Worm (Caenorhabditis elegans) whole organism, young adult: ENCODE results near the gene smg-8.

ENCODE experiments used
- B0336.3 ChIP-seq: fragments of 200-800 bp; sonication (Bioruptor generic); IDR thresholded peaks from 2 replicates; pipeline ENCODE4 v1.3.6; 2022; ENCODE audit warnings: missing genetic modification characterization, missing compliant biosample characterization
- C06A6.2 ChIP-seq: fragments of 200-800 bp; sonication (Bioruptor generic); conservative IDR thresholded peaks from 2 replicates; pipeline ENCODE4 v1.3.6; 2022; ENCODE audit warnings: missing genetic modification characterization, missing compliant biosample characterization
- D2030.7 ChIP-seq: fragments of 200-800 bp; sonication (Bioruptor generic); IDR thresholded peaks from 2 replicates; pipeline ENCODE4 v1.3.6; 2022; ENCODE audit warnings: missing genetic modification reagents, missing genetic modification characterization, missing compliant biosample characterization
- F23B12.7 ChIP-seq: sonication (generic microtip); optimal IDR thresholded peaks from 2 replicates; lab custom pipeline; 2017; ENCODE audit warnings: missing genetic modification characterization, mild to moderate bottlenecking, missing compliant biosample characterization, antibody characterized with exemption, moderate library complexity; ENCODE audit not compliant: insufficient read depth
- F55B11.4 ChIP-seq: sonication (generic microtip); optimal IDR thresholded peaks from 2 replicates; lab custom pipeline; 2016; ENCODE audit warnings: missing compliant biosample characterization, missing genetic modification characterization, borderline replicate concordance; ENCODE audit not compliant: insufficient read depth
- Y53G8AR.9 ChIP-seq: fragments of 200-800 bp; sonication (Bioruptor generic); conservative IDR thresholded peaks from 2 replicates; pipeline ENCODE4 v1.3.6; 2022; ENCODE audit warnings: missing genetic modification reagents, missing genetic modification characterization, missing compliant biosample characterization
- ZK185.1 ChIP-seq: sonication (generic microtip); optimal IDR thresholded peaks from 2 replicates; lab custom pipeline; 2016; ENCODE audit warnings: mild to moderate bottlenecking, missing genetic modification characterization, missing compliant biosample characterization; ENCODE audit not compliant: poor library complexity, severe bottlenecking
- akir-1 ChIP-seq: fragments of 200-800 bp; sonication (Bioruptor generic); optimal IDR thresholded peaks from 2 replicates; lab custom pipeline; 2018; ENCODE audit warnings: mild to moderate bottlenecking, missing genetic modification characterization, moderate library complexity, missing compliant biosample characterization
- attf-5 ChIP-seq: fragments of 200-800 bp; sonication (Bioruptor generic); optimal IDR thresholded peaks from 2 replicates; lab custom pipeline; 2018; ENCODE audit warnings: mild to moderate bottlenecking, missing genetic modification characterization, missing compliant biosample characterization
- attf-6 ChIP-seq: fragments of 200-800 bp; sonication (Bioruptor generic); IDR thresholded peaks from 2 replicates; pipeline ENCODE4 v1.3.6; 2022; ENCODE audit warnings: missing genetic modification reagents, missing genetic modification characterization, missing compliant biosample characterization
- bed-2 ChIP-seq: fragments of 200-800 bp; sonication (Bioruptor generic); IDR thresholded peaks from 2 replicates; pipeline ENCODE4 v1.3.6; 2022; ENCODE audit warnings: missing genetic modification reagents, missing genetic modification characterization, missing compliant biosample characterization
- cebp-1 ChIP-seq, 2 experiments: fragments of 200-800 bp in 1 of 2; sonication (Bioruptor generic) in 1 of 2; sonication (generic microtip) in 1 of 2; IDR thresholded peaks in 1 of 2; optimal IDR thresholded peaks in 1 of 2; 2 replicates each; pipeline versions ENCODE4 v1.3.6 to Lab custom; 2017 to 2022; ENCODE audit warnings: missing compliant biosample characterization in 2 of 2, missing genetic modification characterization in 2 of 2, mild to moderate bottlenecking in 1 of 2, missing genetic modification reagents in 1 of 2, moderate library complexity in 1 of 2
- ceh-79 ChIP-seq: sonication (generic microtip); optimal IDR thresholded peaks from 2 replicates; lab custom pipeline; 2017; ENCODE audit warnings: mild to moderate bottlenecking, missing genetic modification characterization, missing compliant biosample characterization
- chd-7 ChIP-seq: sonication (generic microtip); optimal IDR thresholded peaks from 2 replicates; lab custom pipeline; 2016; ENCODE audit warnings: mild to moderate bottlenecking, missing genetic modification characterization, moderate library complexity, missing compliant biosample characterization
- dox-1 ChIP-seq: fragments of 200-800 bp; sonication (Bioruptor generic); IDR thresholded peaks from 2 replicates; pipeline ENCODE4 v1.3.6; 2022; ENCODE audit warnings: missing genetic modification reagents, missing genetic modification characterization, missing compliant biosample characterization
- dpff-1 ChIP-seq: sonication (generic microtip); optimal IDR thresholded peaks from 2 replicates; lab custom pipeline; 2017; ENCODE audit warnings: mild to moderate bottlenecking, missing genetic modification characterization, missing compliant biosample characterization
- dpl-1 ChIP-seq: fragments of 150-350 bp; optimal IDR thresholded peaks from 2 replicates; lab custom pipeline; 2014; ENCODE audit warnings: missing biosample characterization, missing genetic modification reagents, missing genetic modification characterization
- hlh-12 ChIP-seq: sonication (generic microtip); optimal IDR thresholded peaks from 2 replicates; lab custom pipeline; 2016; ENCODE audit warnings: missing genetic modification characterization, missing compliant biosample characterization
- hsf-1 ChIP-seq: fragments of 200-800 bp; sonication (Bioruptor generic); IDR thresholded peaks from 2 replicates; pipeline ENCODE4 v1.3.6; 2022; ENCODE audit warnings: missing genetic modification reagents, missing genetic modification characterization, missing compliant biosample characterization
- madf-3 ChIP-seq: fragments of 200-800 bp; sonication (Bioruptor generic); IDR thresholded peaks from 2 replicates; pipeline ENCODE4 v1.3.6; 2022; ENCODE audit warnings: missing genetic modification reagents, missing genetic modification characterization, missing compliant biosample characterization
- madf-8 ChIP-seq: fragments of 200-800 bp; sonication (Bioruptor generic); conservative IDR thresholded peaks from 2 replicates; pipeline ENCODE4 v1.3.6; 2022; ENCODE audit warnings: missing genetic modification reagents, missing genetic modification characterization, missing compliant biosample characterization
- nfya-1 ChIP-seq: sonication (generic microtip); optimal IDR thresholded peaks from 2 replicates; lab custom pipeline; 2017; ENCODE audit warnings: antibody characterized with exemption, missing compliant biosample characterization, missing genetic modification characterization, borderline replicate concordance; ENCODE audit not compliant: insufficient read depth
- nfya-2 ChIP-seq: fragments of 200-800 bp; sonication (Bioruptor generic); IDR thresholded peaks from 2 replicates; pipeline ENCODE4 v1.3.6; 2022; ENCODE audit warnings: missing genetic modification reagents, missing genetic modification characterization, missing compliant biosample characterization
- pbrm-1 ChIP-seq: fragments of 200-800 bp; sonication (Bioruptor generic); IDR thresholded peaks from 2 replicates; pipeline ENCODE4 v1.3.6; 2022; ENCODE audit warnings: missing genetic modification reagents, missing genetic modification characterization, missing compliant biosample characterization
- rpc-1 ChIP-seq, 2 experiments: fragments of 150-350 bp in 1 of 2; sonication (generic microtip) in 1 of 2; optimal IDR thresholded peaks; 2 replicates each; lab custom pipeline; 2014 to 2018; ENCODE audit warnings: missing biosample characterization in 1 of 2, missing genetic modification characterization in 1 of 2, missing genetic modification reagents in 1 of 2, missing genotype in 1 of 2
- snpc-3.4 ChIP-seq: sonication (generic microtip); optimal IDR thresholded peaks from 2 replicates; lab custom pipeline; 2017; ENCODE audit warnings: missing genetic modification characterization, mild to moderate bottlenecking, missing compliant biosample characterization, antibody characterized with exemption, moderate library complexity, missing genotype, missing genetic modification reagents
- sptf-2 ChIP-seq: fragments of 200-800 bp; sonication (Bioruptor generic); optimal IDR thresholded peaks from 2 replicates; lab custom pipeline; 2018; ENCODE audit warnings: mild to moderate bottlenecking, missing genetic modification characterization, missing compliant biosample characterization
- tbx-9 ChIP-seq: sonication (generic microtip); optimal IDR thresholded peaks from 2 replicates; lab custom pipeline; 2016; ENCODE audit warnings: borderline replicate concordance, missing genetic modification characterization, inconsistent platforms, missing compliant biosample characterization
- tlf-1 ChIP-seq: fragments of 200-800 bp; sonication (Bioruptor generic); optimal IDR thresholded peaks from 2 replicates; lab custom pipeline; 2018; ENCODE audit warnings: mild to moderate bottlenecking, missing genetic modification characterization, missing compliant biosample characterization
- zim-3 ChIP-seq: sonication (generic microtip); optimal IDR thresholded peaks from 2 replicates; lab custom pipeline; 2017; ENCODE audit warnings: mild to moderate bottlenecking, missing genetic modification characterization, moderate library complexity, missing compliant biosample characterization
- ztf-25 ChIP-seq: fragments of 200-800 bp; sonication (Bioruptor generic); IDR thresholded peaks from 2 replicates; pipeline ENCODE4 v1.3.6; 2022; ENCODE audit warnings: missing genetic modification reagents, missing genetic modification characterization, missing compliant biosample characterization
- ztf-3 ChIP-seq: fragments of 200-800 bp; sonication (Bioruptor generic); optimal IDR thresholded peaks from 2 replicates; lab custom pipeline; 2018; ENCODE audit warnings: mild to moderate bottlenecking, missing genetic modification characterization, missing compliant biosample characterization

Gene smg-8

DNA sequence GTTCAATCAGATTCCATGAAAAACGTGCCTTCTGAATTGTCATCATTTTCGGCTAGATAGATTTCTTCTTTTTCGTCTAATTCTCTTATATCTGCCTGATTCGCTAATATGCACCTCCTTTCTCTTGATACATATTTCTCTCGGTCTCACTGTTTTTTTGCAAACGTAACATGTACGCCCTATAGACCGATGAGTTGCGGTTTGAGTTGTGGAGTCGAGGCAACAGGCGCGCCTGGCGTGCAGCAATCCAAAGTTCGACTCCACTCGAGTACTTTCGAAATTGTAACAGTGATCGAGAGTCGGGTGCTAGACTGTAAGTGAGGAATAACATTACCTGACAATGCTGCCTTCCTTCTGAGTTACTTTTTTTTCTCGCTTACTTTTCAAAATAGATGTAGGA lies 55.6 kb downstream of the smg-8 start (continued):
- TF ChIP-seq attf-5 (GFP tag; lab: Kevin White, UChicago) (peak; percentile 92), bed-2 (peak; percentile 61; the same call in 1 of the 2 replicates), snpc-3.4 (peak; percentile 85), F55B11.4 (tag; lab: Kevin White, UChicago) (peak; percentile 48), ZK185.1 (tag; lab: Kevin White, UChicago) (peak; percentile 87), pbrm-1 (peak; percentile 72; the same call in 1 of the 2 replicates), tbx-9 (tag; lab: Kevin White, UChicago) (peak; percentile 59), C06A6.2 (GFP tag; lab: Robert Waterston, UW) (peak; percentile 66), rpc-1 (optimal IDR thresholded peaks at IDR 0.05; lab: Kevin White, UChicago) (peak; percentile 93), rpc-1 (tag; optimal IDR thresholded peaks at IDR 0.05; lab: Kevin White, UChicago) (peak; percentile 98), B0336.3 (GFP tag; lab: Robert Waterston, UW) (peak; percentile 87), hsf-1 (peak; percentile 71; the same call in 1 of the 2 replicates), dpl-1 (peak; percentile 14), ztf-3 (GFP tag; lab: Kevin White, UChicago) (peak; percentile 8), hlh-12 (tag; lab: Kevin White, UChicago) (peak; percentile 31), tlf-1 (GFP tag; lab: Kevin White, UChicago) (peak; percentile 60), sptf-2 (GFP tag; lab: Kevin White, UChicago) (peak; percentile 86), dpff-1 (tag; lab: Kevin White, UChicago) (no peak), Y53G8AR.9 (GFP tag; lab: Robert Waterston, UW) (peak; percentile 84), F23B12.7 (tag; lab: Kevin White, UChicago) (peak; percentile 96), attf-6 (GFP tag; lab: Robert Waterston, UW) (0 out of 2 replicates have a peak, but pooled peaks have one; percentile 66), nfya-2 (no peak), madf-8 (GFP tag; lab: Robert Waterston, UW) (peak; percentile 36; the same call in 1 of the 2 replicates), dox-1 (GFP tag; lab: Robert Waterston, UW) (peak; percentile 94), nfya-1 (tag; lab: Kevin White, UChicago) (no peak), chd-7 (tag; lab: Kevin White, UChicago) (peak; percentile 92), akir-1 (peak; percentile 88), cebp-1 (GFP tag; IDR thresholded peaks at IDR 0.05; lab: Robert Waterston, UW) (peak; percentile 47; the same call in 1 of the 2 replicates), cebp-1 (tag; optimal IDR thresholded peaks at IDR 0.05; lab: Kevin White, UChicago) (peak; percentile 85), D2030.7 (GFP tag; lab: Robert Waterston, UW) (peak; percentile 84), ceh-79 (tag; lab: Kevin White, UChicago) (peak; percentile 58), ztf-25 (peak; percentile 93), zim-3 (peak; percentile 96), madf-3 (GFP tag; lab: Robert Waterston, UW) (0 out of 2 replicates have a peak, but pooled peaks have one; percentile 11)
